Worm (Caenorhabditis elegans): ENCODE results near the gene bath-42.

- TF ChIP-seq pha-4 (tag; optimal IDR thresholded peaks at IDR 0.05), result no peak
- no peak for TF ChIP-seq ttx-3 (tag; optimal IDR thresholded peaks at IDR 0.05)
- no peak for TF ChIP-seq dmd-4 (tag; optimal IDR thresholded peaks at IDR 0.05; ENCODE audit: borderline replicate concordance)
- TF ChIP-seq fkh-10 (GFP tag; optimal IDR thresholded peaks at IDR 0.05), result no peak
- no peak for TF ChIP-seq rnt-1 (tag; optimal IDR thresholded peaks at IDR 0.05)
- TF ChIP-seq dve-1 (tag; optimal IDR thresholded peaks at IDR 0.05), result no peak
- no peak for TF ChIP-seq tbx-2 (tag; optimal IDR thresholded peaks at IDR 0.05)
- no peak for TF ChIP-seq hlh-30 (tag; optimal IDR thresholded peaks at IDR 0.05; ENCODE audit: insufficient read depth)
These were observed 17.2 kb downstream of the bath-42 start for ce11 chrIII:8145971-8146370.
